Worm (Caenorhabditis elegans) whole organism, L4/young adult: ENCODE results near the gene F28A10.13.
"Not testable (repeated sequence)": the region's sequence is repeated elsewhere in the genome, so short reads cannot be mapped to it uniquely, and the experiment has no call there.

ENCODE experiments used
- W03F9.2 ChIP-seq: fragments of 150-350 bp; optimal IDR thresholded peaks from 2 replicates; lab custom pipeline; 2014; ENCODE audit warnings: missing biosample characterization, missing genetic modification characterization
- dao-5 ChIP-seq: sonication (generic microtip); optimal IDR thresholded peaks from 2 replicates; lab custom pipeline; 2016; ENCODE audit warnings: missing genotype, missing genetic modification characterization, moderate library complexity, missing compliant biosample characterization
- him-1 ChIP-seq: sonication (generic microtip); optimal IDR thresholded peaks from 2 replicates; lab custom pipeline; 2016; ENCODE audit warnings: missing genotype, missing genetic modification reagents, missing genetic modification characterization, missing compliant biosample characterization

The F28A10.13 gene

ce11 chrII:845618-846017 lies 3.0 kb upstream of the F28A10.13 start, which contains the start of gene F28A10.7:
Gene F28A10.7, minus strand, starts transcription at chrII:845718.
- TF ChIP-seq him-1 (tag; lab: Kevin White, UChicago) (no peak), dao-5 (tag; lab: Kevin White, UChicago) (no peak), W03F9.2 (tag; lab: Kevin White, UChicago) (no peak)

DNA sequence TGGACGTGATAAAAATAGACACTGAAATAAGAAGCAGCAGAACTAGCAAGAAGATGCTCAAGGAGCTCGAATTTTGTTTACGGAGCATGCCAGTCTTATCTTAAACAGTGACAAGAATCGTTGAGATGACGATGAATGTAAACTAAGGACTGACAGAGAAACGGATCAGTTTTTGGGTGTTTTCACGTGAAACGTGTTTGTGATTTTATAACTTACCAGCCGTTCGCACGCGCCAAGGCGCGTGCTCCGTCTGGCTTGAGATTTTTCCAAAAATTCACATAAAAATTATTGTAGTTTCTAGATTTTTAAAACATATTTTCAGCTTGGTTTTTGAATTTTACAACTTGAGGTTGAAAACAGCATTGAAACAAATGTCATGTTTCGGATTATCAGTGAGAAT lies 2.0 kb downstream of the F28A10.13 start, which contains the start of gene F28A10.5:
F28A10.5 (minus strand) TSS at position 101 of the 400 bp plus-strand sequence.
- TF ChIP-seq dao-5, him-1, W03F9.2 (tag; lab: Kevin White, UChicago): not testable (repeated sequence)

DNA sequence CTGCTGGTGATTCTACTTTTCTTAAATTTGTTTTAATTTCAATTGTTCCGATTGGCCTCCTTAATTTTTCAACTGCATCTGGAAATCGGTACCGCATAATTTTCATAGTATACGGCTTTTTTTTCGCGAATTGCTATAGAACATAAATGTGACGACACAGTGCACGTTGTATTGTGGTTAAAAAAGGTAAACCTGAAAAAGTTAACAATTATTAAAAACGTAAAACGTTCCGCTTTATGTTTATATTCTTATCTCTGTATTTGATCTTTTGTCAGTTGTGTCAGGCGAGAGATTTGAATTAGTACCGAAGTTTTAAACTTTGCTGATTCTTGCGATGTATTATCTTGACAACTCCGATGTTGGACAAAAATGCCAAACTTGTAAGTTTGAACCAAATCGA lies 13.0 kb downstream of the F28A10.13 start, which contains the start of gene Y46B2A.4:
Y46B2A.4 (plus strand) TSS at position 301 of the 400 bp plus-strand sequence.
- TF ChIP-seq dao-5 (tag; lab: Kevin White, UChicago) (no peak), him-1 (tag; lab: Kevin White, UChicago) (no peak), W03F9.2 (tag; lab: Kevin White, UChicago) (no peak)

ce11 chrII:866801-867200 lies 18.2 kb downstream of the F28A10.13 start, which contains the start of gene Y46B2A.3:
Gene Y46B2A.3, minus strand, starts transcription at chrII:866901.
- TF ChIP-seq him-1 (tag; lab: Kevin White, UChicago), result no peak
- no peak for TF ChIP-seq dao-5 (tag; lab: Kevin White, UChicago)
- no peak for TF ChIP-seq W03F9.2 (tag; lab: Kevin White, UChicago)

DNA sequence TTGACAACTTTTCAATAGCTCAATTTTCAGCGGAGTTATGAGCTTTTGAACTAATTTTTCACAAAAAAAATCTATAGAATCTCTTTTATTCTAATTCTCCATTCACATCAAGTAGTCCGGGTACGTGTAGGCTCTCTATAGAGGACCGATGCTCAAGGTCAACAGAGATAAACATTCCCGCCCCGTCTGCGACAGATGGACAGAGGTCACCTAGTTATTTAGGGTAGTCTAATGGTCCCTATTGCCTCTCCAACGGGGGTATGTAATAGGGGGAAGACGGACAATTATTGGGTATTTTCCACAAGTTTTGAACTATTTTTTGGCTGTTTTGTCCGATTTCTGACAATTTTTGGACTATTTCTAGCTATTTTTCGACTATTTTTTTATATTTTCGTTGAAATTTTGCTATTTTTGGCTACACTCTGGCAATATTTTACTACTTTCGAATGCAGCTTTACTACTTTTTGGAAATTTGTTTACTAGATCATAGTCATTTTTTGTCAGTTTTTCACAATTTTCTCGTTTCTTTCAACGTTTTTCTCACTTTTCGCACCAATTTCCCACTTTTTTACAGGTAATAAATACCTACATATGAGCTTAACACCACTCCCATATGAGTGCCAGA lies 19.7 kb downstream of the F28A10.13 start, which contains the start of gene fbxc-51:
fbxc-51 (plus strand) TSS at position 575 of the 625 bp plus-strand sequence.
- no peak for TF ChIP-seq dao-5 (tag; lab: Kevin White, UChicago)
- no peak for TF ChIP-seq W03F9.2 (tag; lab: Kevin White, UChicago)
- no peak for TF ChIP-seq him-1 (tag; lab: Kevin White, UChicago)

- no peak for TF ChIP-seq W03F9.2 (tag; lab: Kevin White, UChicago)
- TF ChIP-seq dao-5 (tag; lab: Kevin White, UChicago), result no peak
- no peak for TF ChIP-seq him-1 (tag; lab: Kevin White, UChicago)
Measured at ce11 chrII:869316-869715, 20.7 kb downstream of the F28A10.13 start.

DNA sequence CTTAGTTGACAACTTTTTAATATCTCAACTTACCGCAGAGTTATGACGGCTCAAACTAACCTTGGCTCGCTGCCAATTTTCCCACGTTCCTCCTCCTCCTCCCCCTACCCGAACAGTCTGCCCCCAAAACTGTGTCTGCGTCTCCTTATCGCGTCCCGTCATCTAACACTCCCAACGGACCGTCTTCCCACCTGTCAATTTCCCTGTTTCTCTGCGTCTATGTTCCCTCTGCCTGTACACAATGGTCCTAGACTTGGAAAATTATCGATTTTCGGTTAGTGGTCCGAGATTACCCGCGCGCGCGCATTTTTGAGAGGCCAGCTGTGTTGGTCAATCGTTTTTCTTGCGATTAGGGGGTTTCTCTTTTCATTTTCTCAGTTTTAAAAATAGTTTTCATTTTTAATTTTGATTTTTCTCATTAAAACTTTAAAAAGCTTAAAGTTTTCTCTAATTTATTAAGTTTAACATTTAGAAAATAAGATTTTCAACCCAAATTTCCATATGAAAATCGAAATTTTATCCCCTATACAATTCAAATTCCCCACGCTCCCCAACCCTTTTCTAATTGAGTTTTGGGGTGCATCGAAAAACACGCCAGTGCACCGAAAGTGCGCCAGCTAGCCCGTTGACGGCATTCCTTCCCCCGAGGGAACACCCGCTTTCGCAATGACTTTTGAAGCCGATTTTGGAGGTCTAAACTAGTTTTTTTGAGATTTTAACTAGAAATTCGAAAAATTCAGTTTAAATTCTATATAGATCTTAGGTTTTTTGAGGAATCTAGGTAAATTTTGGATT lies 24.6 kb downstream of the F28A10.13 start, which contains the start of gene alg-2:
alg-2 (plus strand) TSS at position 220 of the 795 bp plus-strand sequence.
- TF ChIP-seq dao-5 (tag; lab: Kevin White, UChicago), result no peak
- TF ChIP-seq W03F9.2 (tag; lab: Kevin White, UChicago), result no peak
- no peak for TF ChIP-seq him-1 (tag; lab: Kevin White, UChicago)

DNA sequence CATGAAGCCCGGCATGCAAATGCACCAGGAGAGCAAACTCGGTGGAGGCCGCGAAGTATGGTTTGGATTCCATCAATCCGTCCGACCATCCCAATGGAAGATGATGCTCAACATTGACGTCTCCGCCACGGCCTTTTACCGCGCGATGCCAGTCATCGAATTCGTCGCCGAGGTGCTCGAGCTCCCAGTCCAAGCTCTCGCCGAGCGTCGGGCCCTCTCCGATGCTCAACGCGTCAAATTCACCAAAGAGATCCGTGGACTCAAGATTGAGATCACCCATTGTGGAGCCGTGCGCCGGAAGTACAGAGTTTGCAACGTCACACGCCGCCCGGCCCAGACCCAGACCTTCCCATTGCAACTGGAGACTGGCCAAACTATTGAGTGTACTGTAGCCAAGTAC lies 27.1 kb downstream of the F28A10.13 start:
- TF ChIP-seq W03F9.2 (tag; lab: Kevin White, UChicago) (no peak), him-1 (tag; lab: Kevin White, UChicago) (no peak), dao-5 (tag; lab: Kevin White, UChicago) (no peak)

DNA sequence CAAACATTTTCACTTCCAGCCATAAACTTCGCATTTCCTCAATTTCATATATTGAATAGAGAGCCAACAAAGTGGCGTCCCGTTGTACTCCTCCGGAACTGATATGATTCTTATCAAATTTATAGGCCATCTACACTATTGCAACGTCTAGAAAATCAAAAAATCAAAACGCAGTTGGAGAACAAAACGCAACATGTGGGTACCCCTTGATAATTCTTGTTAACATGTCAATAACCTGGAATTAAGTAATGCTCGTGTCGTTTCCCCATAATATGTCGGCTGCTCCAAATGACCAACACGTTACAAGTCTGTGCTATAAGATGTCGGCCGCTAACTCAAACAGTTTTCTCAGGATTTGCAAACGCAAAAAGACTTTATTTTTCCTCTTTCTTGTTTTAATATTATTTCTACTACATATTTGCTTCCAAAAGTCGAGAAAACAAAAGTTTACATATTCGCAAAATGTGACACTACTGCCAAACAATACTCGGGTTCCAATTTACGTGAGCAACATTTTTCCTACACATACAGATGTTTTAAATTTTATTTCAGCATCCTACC lies 32.1 kb downstream of the F28A10.13 start:
- TF ChIP-seq him-1 (tag; lab: Kevin White, UChicago) (no peak), dao-5 (tag; lab: Kevin White, UChicago) (no peak), W03F9.2 (tag; lab: Kevin White, UChicago) (no peak)

ce11 chrII:884204-884603 lies 35.6 kb downstream of the F28A10.13 start:
- TF ChIP-seq him-1 (tag; lab: Kevin White, UChicago), result no peak
- no peak for TF ChIP-seq W03F9.2 (tag; lab: Kevin White, UChicago)
- no peak for TF ChIP-seq dao-5 (tag; lab: Kevin White, UChicago)

- TF ChIP-seq dao-5 (tag; lab: Kevin White, UChicago), result no peak
- no peak for TF ChIP-seq him-1 (tag; lab: Kevin White, UChicago)
- no peak for TF ChIP-seq W03F9.2 (tag; lab: Kevin White, UChicago)
Measured at ce11 chrII:888024-888423, 39.4 kb downstream of the F28A10.13 start, which contains the start of gene T07D3.4. Gene T07D3.4, plus strand, starts transcription at chrII:888309.
